Fruit fly (Drosophila melanogaster) whole organism, embryonic: Measurements from ENCODE around the gene THADA.

Experiments used
- ATbp ChIP-seq: fragments of 200-800 bp; sonication (Bioruptor generic); optimal IDR thresholded peaks from 2 replicates; lab custom pipeline; 2017; ENCODE audit warnings: missing biosample characterization, mild to moderate bottlenecking, missing genetic modification characterization, missing genetic modification reagents
- Atf3 ChIP-seq: fragments of 200-800 bp; sonication (Bioruptor generic); optimal IDR thresholded peaks from 3 replicates; lab custom pipeline; 2016; ENCODE audit warnings: missing biosample characterization, missing genetic modification characterization
- Bdp1 ChIP-seq: fragments of 200-800 bp; sonication (Bioruptor generic); optimal IDR thresholded peaks from 3 replicates; lab custom pipeline; 2016; ENCODE audit warnings: missing biosample characterization, missing genetic modification characterization
- CG10543 ChIP-seq: fragments of 200-800 bp; sonication (Bioruptor generic); optimal IDR thresholded peaks from 3 replicates; lab custom pipeline; 2017; ENCODE audit warnings: missing biosample characterization, mild to moderate bottlenecking, missing genetic modification characterization, moderate library complexity
- CG10959 ChIP-seq: fragments of 200-800 bp; sonication (Bioruptor generic); IDR thresholded peaks from 2 replicates; pipeline ENCODE4 v1.3.6; 2022; ENCODE audit warnings: missing biosample characterization, missing genetic modification characterization
- CG11695 ChIP-seq: fragments of 200-800 bp; sonication (Bioruptor generic); IDR thresholded peaks from 3 replicates; pipeline ENCODE4 v1.3.6; 2022; ENCODE audit warnings: missing biosample characterization, missing genetic modification characterization
- CG12659 ChIP-seq: fragments of 200-800 bp; sonication (Bioruptor generic); optimal IDR thresholded peaks from 3 replicates; lab custom pipeline; 2017; ENCODE audit warnings: mild to moderate bottlenecking, missing biosample characterization, missing genetic modification reagents, missing genetic modification characterization
- CG17829 ChIP-seq: fragments of 200-800 bp; optimal IDR thresholded peaks from 2 replicates; lab custom pipeline; 2019; ENCODE audit warnings: missing biosample characterization, mild to moderate bottlenecking, missing genetic modification characterization, moderate library complexity
- CG2116 ChIP-seq: fragments of 200-800 bp; sonication (Bioruptor generic); optimal IDR thresholded peaks from 3 replicates; lab custom pipeline; 2018; ENCODE audit warnings: missing biosample characterization, mild to moderate bottlenecking, missing genetic modification characterization
- CG4328 ChIP-seq: fragments of 200-800 bp; sonication (Bioruptor generic); optimal IDR thresholded peaks from 3 replicates; lab custom pipeline; 2017; ENCODE audit warnings: missing biosample characterization, missing genetic modification reagents, missing genetic modification characterization
- CG7963 ChIP-seq: fragments of 200-800 bp; sonication (Bioruptor generic); IDR thresholded peaks from 3 replicates; pipeline ENCODE4 v1.3.6; 2022; ENCODE audit warnings: missing biosample characterization, missing genetic modification characterization; ENCODE audit not compliant: partially characterized antibody
- CG8924 ChIP-seq: fragments of 200-800 bp; optimal IDR thresholded peaks from 3 replicates; lab custom pipeline; 2019; ENCODE audit warnings: missing biosample characterization, mild to moderate bottlenecking, missing genetic modification characterization, moderate library complexity
- CG8944 ChIP-seq: fragments of 200-800 bp; sonication (Bioruptor generic); optimal IDR thresholded peaks from 3 replicates; lab custom pipeline; 2016; ENCODE audit warnings: missing biosample characterization, missing genetic modification characterization
- CG9215 ChIP-seq: fragments of 200-800 bp; sonication (Bioruptor generic); IDR thresholded peaks from 2 replicates; pipeline ENCODE4 v1.3.6; 2022; ENCODE audit warnings: missing biosample characterization, missing genetic modification characterization
- CG9609 ChIP-seq: fragments of 200-800 bp; sonication (Bioruptor generic); optimal IDR thresholded peaks from 3 replicates; lab custom pipeline; 2016; ENCODE audit warnings: missing biosample characterization, missing genetic modification characterization
- CG9727 ChIP-seq: fragments of 200-800 bp; sonication (Bioruptor generic); optimal IDR thresholded peaks from 3 replicates; lab custom pipeline; 2017; ENCODE audit warnings: missing biosample characterization, mild to moderate bottlenecking, missing genetic modification characterization
- D19B ChIP-seq: fragments of 200-800 bp; sonication (Bioruptor generic); optimal IDR thresholded peaks from 2 replicates; lab custom pipeline; 2017; ENCODE audit warnings: missing biosample characterization, mild to moderate bottlenecking, missing genetic modification characterization
- Dek ChIP-seq: fragments of 200-800 bp; sonication (Bioruptor generic); optimal IDR thresholded peaks from 3 replicates; lab custom pipeline; 2019; ENCODE audit warnings: missing biosample characterization, mild to moderate bottlenecking, missing genetic modification characterization, moderate library complexity
- Doc2 ChIP-seq: fragments of 200-800 bp; sonication (Bioruptor generic); IDR thresholded peaks from 2 replicates; pipeline ENCODE4 v1.3.6; 2022; ENCODE audit warnings: missing biosample characterization, missing genetic modification characterization
- Ets97D ChIP-seq: fragments of 200-800 bp; sonication (Bioruptor generic); optimal IDR thresholded peaks from 3 replicates; lab custom pipeline; 2016; ENCODE audit warnings: missing biosample characterization, missing genetic modification characterization
- Gsc ChIP-seq: fragments of 200-800 bp; sonication (Bioruptor generic); IDR thresholded peaks from 2 replicates; pipeline ENCODE4 v1.3.6; 2022; ENCODE audit warnings: missing biosample characterization, missing genetic modification characterization
- H2.0 ChIP-seq: fragments of 200-800 bp; sonication (Bioruptor generic); IDR thresholded peaks from 2 replicates; pipeline ENCODE4 v1.3.6; 2022; ENCODE audit warnings: missing biosample characterization, missing genetic modification characterization
- Hsf ChIP-seq: fragments of 200-800 bp; sonication (Bioruptor generic); optimal IDR thresholded peaks from 3 replicates; lab custom pipeline; 2016; ENCODE audit warnings: missing biosample characterization, missing genetic modification characterization
- Neu2 ChIP-seq: fragments of 200-800 bp; sonication (Bioruptor generic); optimal IDR thresholded peaks from 3 replicates; lab custom pipeline; 2016; ENCODE audit warnings: missing biosample characterization, missing genetic modification characterization, borderline replicate concordance
- Sox102F ChIP-seq: fragments of 200-800 bp; sonication (Bioruptor generic); optimal IDR thresholded peaks from 2 replicates; lab custom pipeline; 2018; ENCODE audit warnings: missing biosample characterization, mild to moderate bottlenecking, missing genetic modification characterization, moderate library complexity
- Vsx1 ChIP-seq: fragments of 200-800 bp; sonication (Bioruptor generic); optimal IDR thresholded peaks from 2 replicates; lab custom pipeline; 2017; ENCODE audit warnings: missing biosample characterization, mild to moderate bottlenecking, missing genetic modification characterization, missing genetic modification reagents
- Xbp1 ChIP-seq: fragments of 200-800 bp; sonication (Bioruptor generic); optimal IDR thresholded peaks from 3 replicates; lab custom pipeline; 2016; ENCODE audit warnings: missing biosample characterization, mild to moderate bottlenecking, missing genetic modification characterization
- aop ChIP-seq: fragments of 200-800 bp; sonication (Bioruptor generic); IDR thresholded peaks from 2 replicates; pipeline ENCODE4 v1.3.6; 2022; ENCODE audit warnings: missing biosample characterization, missing genetic modification characterization
- ato ChIP-seq: fragments of 200-800 bp; sonication (Bioruptor generic); IDR thresholded peaks from 2 replicates; pipeline ENCODE4 v1.3.6; 2022; ENCODE audit warnings: missing biosample characterization, missing genetic modification characterization; ENCODE audit not compliant: partially characterized antibody
- bbx ChIP-seq: fragments of 200-800 bp; sonication (Bioruptor generic); IDR thresholded peaks from 2 replicates; pipeline ENCODE4 v1.3.6; 2022; ENCODE audit warnings: missing biosample characterization, missing genetic modification characterization; ENCODE audit not compliant: partially characterized antibody
- chinmo ChIP-seq: fragments of 200-800 bp; sonication (Bioruptor generic); IDR thresholded peaks from 4 replicates; pipeline ENCODE4 v1.3.6; 2022; ENCODE audit warnings: missing biosample characterization, missing genetic modification characterization; ENCODE audit not compliant: partially characterized antibody
- danr ChIP-seq: fragments of 200-800 bp; sonication (Bioruptor generic); IDR thresholded peaks from 2 replicates; pipeline ENCODE4 v1.3.6; 2022; ENCODE audit warnings: missing biosample characterization, missing genetic modification characterization
- en ChIP-seq: fragments of 200-800 bp; sonication (Bioruptor generic); optimal IDR thresholded peaks from 2 replicates; lab custom pipeline; 2016; ENCODE audit warnings: missing biosample characterization, missing genetic modification characterization
- grau ChIP-seq: fragments of 200-800 bp; optimal IDR thresholded peaks from 3 replicates; lab custom pipeline; 2019; ENCODE audit warnings: missing biosample characterization, mild to moderate bottlenecking, missing genetic modification characterization, moderate library complexity
- inv ChIP-seq: fragments of 200-800 bp; sonication (Bioruptor generic); IDR thresholded peaks from 2 replicates; pipeline ENCODE4 v1.3.6; 2022; ENCODE audit warnings: missing biosample characterization, missing genetic modification characterization; ENCODE audit not compliant: partially characterized antibody
- knrl ChIP-seq: fragments of 200-800 bp; sonication (Bioruptor generic); IDR thresholded peaks from 3 replicates; pipeline ENCODE4 v1.3.6; 2022; ENCODE audit warnings: missing biosample characterization, missing genetic modification characterization; ENCODE audit not compliant: partially characterized antibody
- lbe ChIP-seq: fragments of 200-800 bp; sonication (Bioruptor generic); optimal IDR thresholded peaks from 2 replicates; lab custom pipeline; 2016; ENCODE audit warnings: missing biosample characterization, mild to moderate bottlenecking, missing genetic modification characterization
- lmd ChIP-seq: fragments of 200-800 bp; sonication (Bioruptor generic); IDR thresholded peaks from 2 replicates; pipeline ENCODE4 v1.3.6; 2022; ENCODE audit warnings: missing biosample characterization, missing genetic modification characterization
- luna ChIP-seq: fragments of 200-800 bp; sonication (Bioruptor generic); optimal IDR thresholded peaks from 2 replicates; lab custom pipeline; 2016; ENCODE audit warnings: missing biosample characterization, missing genetic modification characterization
- nau ChIP-seq: fragments of 200-800 bp; sonication (Bioruptor generic); optimal IDR thresholded peaks from 3 replicates; lab custom pipeline; 2017; ENCODE audit warnings: missing biosample characterization, mild to moderate bottlenecking, missing genetic modification characterization, missing genetic modification reagents
- p53 ChIP-seq: fragments of 200-800 bp; sonication (Bioruptor generic); optimal IDR thresholded peaks from 2 replicates; lab custom pipeline; 2016; ENCODE audit warnings: missing biosample characterization, missing genetic modification characterization
- schlank ChIP-seq: fragments of 200-800 bp; sonication (Bioruptor generic); optimal IDR thresholded peaks from 2 replicates; lab custom pipeline; 2018; ENCODE audit warnings: missing biosample characterization, mild to moderate bottlenecking, missing genetic modification characterization
- sens-2 ChIP-seq: fragments of 200-800 bp; sonication (Bioruptor generic); IDR thresholded peaks from 2 replicates; pipeline ENCODE4 v1.3.6; 2022; ENCODE audit warnings: missing biosample characterization, missing genetic modification characterization
- stc ChIP-seq: fragments of 200-800 bp; sonication (Bioruptor generic); IDR thresholded peaks from 2 replicates; pipeline ENCODE4 v1.3.6; 2022; ENCODE audit warnings: missing biosample characterization, missing genetic modification characterization
- stwl ChIP-seq: fragments of 200-800 bp; sonication (Bioruptor generic); optimal IDR thresholded peaks from 3 replicates; lab custom pipeline; 2018; ENCODE audit warnings: missing biosample characterization, mild to moderate bottlenecking, missing genetic modification characterization, moderate library complexity
- tio ChIP-seq: fragments of 200-800 bp; sonication (Bioruptor generic); optimal IDR thresholded peaks from 2 replicates; lab custom pipeline; 2017; ENCODE audit warnings: missing biosample characterization, missing genetic modification characterization, inconsistent platforms
- trem ChIP-seq: fragments of 200-800 bp; optimal IDR thresholded peaks from 3 replicates; lab custom pipeline; 2019; ENCODE audit warnings: missing biosample characterization, mild to moderate bottlenecking, missing genetic modification characterization, moderate library complexity
- tx ChIP-seq: fragments of 200-800 bp; sonication (Bioruptor generic); optimal IDR thresholded peaks from 2 replicates; lab custom pipeline; 2016; ENCODE audit warnings: missing biosample characterization, missing genetic modification characterization
- zen2 ChIP-seq: fragments of 200-800 bp; sonication (Bioruptor generic); IDR thresholded peaks from 3 replicates; pipeline ENCODE4 v1.3.6; 2022; ENCODE audit warnings: missing biosample characterization, missing genetic modification characterization; ENCODE audit not compliant: partially characterized antibody

The THADA gene

DNA sequence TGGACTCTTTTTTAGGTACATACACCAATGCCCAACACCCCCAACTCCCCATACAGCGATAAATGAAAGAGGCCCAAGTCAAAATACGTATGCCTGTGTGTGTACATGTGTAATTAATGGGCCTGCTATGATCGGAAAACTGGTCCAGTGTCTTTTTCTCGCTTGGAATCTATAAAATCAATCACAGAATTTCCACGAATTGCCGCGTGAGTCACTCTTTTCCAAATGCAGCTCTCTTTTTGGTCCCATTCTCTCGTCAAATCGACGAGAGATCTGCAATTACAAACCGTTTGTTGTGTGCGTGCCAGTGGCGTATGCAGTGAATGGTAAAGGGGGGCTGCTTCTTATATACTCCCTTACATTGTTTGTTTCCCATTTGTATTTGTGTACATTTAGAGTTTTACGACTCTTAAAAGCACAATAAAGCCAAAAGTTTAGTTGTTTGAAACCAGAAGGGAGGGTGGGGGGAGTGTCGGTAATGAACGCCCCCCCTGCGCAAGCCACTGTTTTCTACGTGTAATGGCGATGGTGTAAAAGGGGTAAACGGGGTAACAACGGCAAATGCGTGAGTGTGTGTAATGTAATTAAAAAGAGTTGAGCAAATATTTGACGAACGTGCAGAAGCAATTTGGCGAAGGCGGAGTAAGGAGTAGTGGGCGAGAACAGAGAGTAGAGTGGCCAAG is 18.5 kb downstream of the THADA start (continued):
- peak; percentile 84 for TF ChIP-seq sens-2
- TF ChIP-seq Bdp1: peak; percentile 85
- TF ChIP-seq CG8924 (tag; lab: Kevin White, UChicago): peak; percentile 94
- peak; percentile 89 for TF ChIP-seq Neu2 (GFP tag; lab: Kevin White, UChicago)
- peak; percentile 73 for TF ChIP-seq schlank (tag; lab: Kevin White, UChicago)
- TF ChIP-seq tio (GFP tag; lab: Kevin White, UChicago): peak; percentile 86
- no peak for TF ChIP-seq inv (GFP tag; lab: Robert Waterston, UW)
- TF ChIP-seq zen2: no peak
- TF ChIP-seq CG2116 (GFP tag; lab: Kevin White, UChicago): peak; percentile 62
- TF ChIP-seq luna (GFP tag; lab: Kevin White, UChicago): peak; percentile 58
- TF ChIP-seq danr (GFP tag; lab: Robert Waterston, UW): peak; percentile 89
- peak; percentile 74 for TF ChIP-seq Ets97D (GFP tag; lab: Kevin White, UChicago)
- TF ChIP-seq D19B (GFP tag; lab: Kevin White, UChicago): peak; percentile 59
- TF ChIP-seq Hsf (GFP tag; lab: Kevin White, UChicago): peak; percentile 94
- no peak for TF ChIP-seq chinmo (GFP tag; lab: Robert Waterston, UW)
- TF ChIP-seq Vsx1: peak; percentile 86
- TF ChIP-seq CG17829: peak; percentile 95
- TF ChIP-seq Sox102F: peak; percentile 96
- TF ChIP-seq Dek: peak; percentile 92
- TF ChIP-seq grau (tag; lab: Kevin White, UChicago): peak; percentile 90
- TF ChIP-seq stc (GFP tag; lab: Robert Waterston, UW): peak; percentile 91
- peak; percentile 87 for TF ChIP-seq trem (tag; lab: Kevin White, UChicago)
- TF ChIP-seq CG9609 (GFP tag; lab: Kevin White, UChicago): peak; percentile 95
- peak; percentile 79 for TF ChIP-seq CG10543 (GFP tag; lab: Kevin White, UChicago)
- TF ChIP-seq Xbp1 (GFP tag; lab: Kevin White, UChicago): peak; percentile 95
- TF ChIP-seq CG4328 (GFP tag; lab: Kevin White, UChicago): peak; percentile 87
- peak; percentile 60 for TF ChIP-seq lbe (GFP tag; lab: Kevin White, UChicago)
- TF ChIP-seq Doc2 (GFP tag; lab: Robert Waterston, UW): peak; percentile 85
- TF ChIP-seq CG10959 (GFP tag; lab: Robert Waterston, UW): peak; percentile 88
- peak; percentile 89 for TF ChIP-seq p53 (GFP tag; lab: Kevin White, UChicago)
- peak; percentile 40; the same call in 1 of the 3 replicates for TF ChIP-seq knrl (GFP tag; lab: Robert Waterston, UW)
- TF ChIP-seq CG9215 (GFP tag; lab: Robert Waterston, UW): peak; percentile 85
- TF ChIP-seq CG9727 (GFP tag; lab: Kevin White, UChicago): peak; percentile 91
- TF ChIP-seq stwl: peak; percentile 14
- TF ChIP-seq tx: peak; percentile 93
- TF ChIP-seq Atf3 (GFP tag; lab: Kevin White, UChicago): peak; percentile 96
- TF ChIP-seq aop (GFP tag; lab: Robert Waterston, UW): peak; percentile 85
- no peak for TF ChIP-seq bbx (GFP tag; lab: Robert Waterston, UW)
- TF ChIP-seq CG12659 (GFP tag; lab: Kevin White, UChicago): peak; percentile 95
- peak; percentile 90 for TF ChIP-seq CG11695 (GFP tag; lab: Robert Waterston, UW)
- TF ChIP-seq ATbp (GFP tag; lab: Kevin White, UChicago): peak; percentile 93
- peak; percentile 97 for TF ChIP-seq lmd (GFP tag; lab: Robert Waterston, UW)
- TF ChIP-seq en (GFP tag; lab: Kevin White, UChicago): peak; percentile 88
- TF ChIP-seq nau: peak; percentile 90
- TF ChIP-seq CG8944 (GFP tag; lab: Kevin White, UChicago): peak; percentile 95
- TF ChIP-seq ato (GFP tag; lab: Robert Waterston, UW): no peak
- TF ChIP-seq Gsc (GFP tag; lab: Robert Waterston, UW): peak; percentile 88
- peak; percentile 94 for TF ChIP-seq H2.0
- no peak for TF ChIP-seq CG7963 (GFP tag; lab: Robert Waterston, UW)
